Fruit fly (Drosophila melanogaster) whole organism, embryonic: Measurements from ENCODE around the gene CG10492.

Experiments used
- CG10543 ChIP-seq: fragments of 200-800 bp; sonication (Bioruptor generic); optimal IDR thresholded peaks from 3 replicates; lab custom pipeline; 2017; ENCODE audit warnings: missing biosample characterization, mild to moderate bottlenecking, missing genetic modification characterization, moderate library complexity
- CG1233 ChIP-seq: fragments of 200-800 bp; sonication (Bioruptor generic); optimal IDR thresholded peaks from 4 replicates; lab custom pipeline; 2018; ENCODE audit warnings: missing biosample characterization, mild to moderate bottlenecking, missing genetic modification characterization
- CG14441 ChIP-seq: fragments of 200-800 bp; sonication (Bioruptor generic); IDR thresholded peaks from 2 replicates; pipeline ENCODE4 v1.3.6; 2022; ENCODE audit warnings: missing biosample characterization, missing genetic modification characterization
- CG15601 ChIP-seq: fragments of 200-800 bp; sonication (Bioruptor generic); optimal IDR thresholded peaks from 3 replicates; lab custom pipeline; 2019; ENCODE audit warnings: missing biosample characterization, mild to moderate bottlenecking, missing genetic modification characterization, moderate library complexity
- CG17385 ChIP-seq: fragments of 200-800 bp; sonication (Bioruptor generic); optimal IDR thresholded peaks from 3 replicates; lab custom pipeline; 2018; ENCODE audit warnings: missing biosample characterization, mild to moderate bottlenecking, missing genetic modification characterization
- CG2889 ChIP-seq: fragments of 200-800 bp; sonication (Bioruptor generic); IDR thresholded peaks from 3 replicates; pipeline ENCODE4 v1.3.6; 2022; ENCODE audit warnings: missing biosample characterization, missing genetic modification characterization
- CG3065 ChIP-seq: fragments of 200-800 bp; sonication (Bioruptor generic); optimal IDR thresholded peaks from 2 replicates; lab custom pipeline; 2016; ENCODE audit warnings: missing biosample characterization, missing genetic modification characterization
- CG31441 ChIP-seq: fragments of 200-800 bp; sonication (Bioruptor generic); IDR thresholded peaks from 2 replicates; pipeline ENCODE4 v1.3.6; 2022; ENCODE audit warnings: missing biosample characterization, missing genetic modification characterization
- CG34224 ChIP-seq: fragments of 200-800 bp; sonication (Bioruptor generic); IDR thresholded peaks from 3 replicates; pipeline ENCODE4 v1.3.6; 2022; ENCODE audit warnings: missing biosample characterization, missing genetic modification characterization; ENCODE audit not compliant: partially characterized antibody
- CG4617 ChIP-seq: fragments of 200-800 bp; sonication (Bioruptor generic); optimal IDR thresholded peaks from 3 replicates; lab custom pipeline; 2016; ENCODE audit warnings: missing biosample characterization, missing genetic modification characterization, borderline replicate concordance
- CG6654 ChIP-seq: fragments of 200-800 bp; sonication (Bioruptor generic); optimal IDR thresholded peaks from 2 replicates; lab custom pipeline; 2017; ENCODE audit warnings: missing biosample characterization, mild to moderate bottlenecking, missing genetic modification characterization
- CG9932 ChIP-seq: fragments of 200-800 bp; sonication (Bioruptor generic); IDR thresholded peaks from 2 replicates; pipeline ENCODE4 v1.3.6; 2022; ENCODE audit warnings: missing biosample characterization, missing genetic modification characterization
- Chrac-16 ChIP-seq: fragments of 200-800 bp; sonication (Bioruptor generic); optimal IDR thresholded peaks from 3 replicates; lab custom pipeline; 2016; ENCODE audit warnings: missing biosample characterization, missing genetic modification characterization
- Dbx ChIP-seq: fragments of 200-800 bp; sonication (Bioruptor generic); IDR thresholded peaks from 3 replicates; pipeline ENCODE4 v1.3.6; 2022; ENCODE audit warnings: missing biosample characterization, missing genetic modification characterization
- Dp ChIP-seq: fragments of 200-800 bp; sonication (Bioruptor generic); optimal IDR thresholded peaks from 2 replicates; lab custom pipeline; 2018; ENCODE audit warnings: missing biosample characterization, mild to moderate bottlenecking, missing genetic modification characterization, moderate library complexity
- Eip74EF ChIP-seq, 2 experiments: fragments of 200-800 bp in 1 of 2; fragments of >200 bp in 1 of 2; sonication (Bioruptor generic) in 1 of 2; optimal IDR thresholded peaks; 2 replicates each; lab custom pipeline; 2017 to 2019; ENCODE audit warnings: missing biosample characterization in 2 of 2, missing genetic modification characterization in 2 of 2, mild to moderate bottlenecking in 1 of 2, moderate library complexity in 1 of 2
- H2.0 ChIP-seq: fragments of 200-800 bp; sonication (Bioruptor generic); IDR thresholded peaks from 2 replicates; pipeline ENCODE4 v1.3.6; 2022; ENCODE audit warnings: missing biosample characterization, missing genetic modification characterization
- Hmr ChIP-seq: fragments of 200-800 bp; sonication (Bioruptor generic); optimal IDR thresholded peaks from 3 replicates; lab custom pipeline; 2017; ENCODE audit warnings: mild to moderate bottlenecking, missing biosample characterization, missing genetic modification reagents, missing genetic modification characterization
- Hr39 ChIP-seq: fragments of >200 bp; optimal IDR thresholded peaks from 2 replicates; lab custom pipeline; 2017
- Hsf ChIP-seq: fragments of 200-800 bp; sonication (Bioruptor generic); optimal IDR thresholded peaks from 3 replicates; lab custom pipeline; 2016; ENCODE audit warnings: missing biosample characterization, missing genetic modification characterization
- Kr ChIP-seq: fragments of 200-800 bp; sonication (Bioruptor generic); optimal IDR thresholded peaks from 2 replicates; lab custom pipeline; 2017; ENCODE audit warnings: missing biosample characterization, mild to moderate bottlenecking, missing genetic modification characterization
- Lpt ChIP-seq: fragments of >200 bp; optimal IDR thresholded peaks from 2 replicates; lab custom pipeline; 2018; ENCODE audit warnings: missing biosample characterization, missing genetic modification characterization
- Nf-YB ChIP-seq: fragments of 200-800 bp; sonication (Bioruptor generic); optimal IDR thresholded peaks from 3 replicates; lab custom pipeline; 2019; ENCODE audit warnings: missing biosample characterization, mild to moderate bottlenecking, missing genetic modification characterization, moderate library complexity
- Sry-δ ChIP-seq: fragments of 200-800 bp; sonication (Bioruptor generic); optimal IDR thresholded peaks from 2 replicates; lab custom pipeline; 2016; ENCODE audit warnings: missing biosample characterization, missing genetic modification characterization
- Taf1 ChIP-seq: fragments of 200-800 bp; sonication (Bioruptor generic); IDR thresholded peaks from 2 replicates; pipeline ENCODE4 v1.3.6; 2022; ENCODE audit warnings: missing biosample characterization, missing genetic modification characterization
- al ChIP-seq: fragments of 200-800 bp; sonication (Bioruptor generic); IDR thresholded peaks from 2 replicates; pipeline ENCODE4 v1.3.6; 2022; ENCODE audit warnings: missing biosample characterization, missing genetic modification characterization
- ap ChIP-seq: fragments of 200-800 bp; sonication (Bioruptor generic); IDR thresholded peaks from 2 replicates; pipeline ENCODE4 v1.3.6; 2022; ENCODE audit warnings: missing biosample characterization, missing genetic modification characterization
- bigmax ChIP-seq: fragments of 200-800 bp; sonication (Bioruptor generic); optimal IDR thresholded peaks from 2 replicates; lab custom pipeline; 2018; ENCODE audit warnings: missing biosample characterization, mild to moderate bottlenecking, missing genetic modification characterization
- chn ChIP-seq: fragments of 200-800 bp; sonication (Bioruptor generic); optimal IDR thresholded peaks from 2 replicates; lab custom pipeline; 2016; ENCODE audit warnings: missing biosample characterization, missing genetic modification characterization
- crp ChIP-seq, 2 experiments: fragments of 200-800 bp; sonication (Bioruptor generic); optimal IDR thresholded peaks; 2 replicates in 1 of 2; 3 replicates in 1 of 2; lab custom pipeline; 2017; ENCODE audit warnings: missing biosample characterization in 2 of 2, missing genetic modification characterization in 2 of 2, mild to moderate bottlenecking in 1 of 2, moderate library complexity in 1 of 2
- dmrt11E ChIP-seq: fragments of 200-800 bp; sonication (Bioruptor generic); optimal IDR thresholded peaks from 3 replicates; lab custom pipeline; 2018; ENCODE audit warnings: missing biosample characterization, mild to moderate bottlenecking, missing genetic modification characterization, moderate library complexity
- ewg ChIP-seq: fragments of 200-800 bp; sonication (Bioruptor generic); optimal IDR thresholded peaks from 3 replicates; lab custom pipeline; 2017; ENCODE audit warnings: mild to moderate bottlenecking, missing biosample characterization, missing genetic modification reagents, missing genetic modification characterization
- eyg ChIP-seq: fragments of 200-800 bp; sonication (Bioruptor generic); optimal IDR thresholded peaks from 3 replicates; lab custom pipeline; 2016; ENCODE audit warnings: missing biosample characterization, missing genetic modification characterization
- grn ChIP-seq: fragments of 200-800 bp; sonication (Bioruptor generic); optimal IDR thresholded peaks from 3 replicates; lab custom pipeline; 2017; ENCODE audit warnings: missing biosample characterization, missing genetic modification characterization
- hkb ChIP-seq, 2 experiments: fragments of 200-800 bp in 1 of 2; fragments of >200 bp in 1 of 2; sonication (Bioruptor generic) in 1 of 2; IDR thresholded peaks in 1 of 2; optimal IDR thresholded peaks in 1 of 2; 2 replicates each; pipeline versions ENCODE4 v1.3.6 to Lab custom; 2017 to 2022; ENCODE audit warnings: missing biosample characterization in 1 of 2, missing genetic modification characterization in 1 of 2
- ind ChIP-seq: fragments of 200-800 bp; sonication (Bioruptor generic); optimal IDR thresholded peaks from 3 replicates; lab custom pipeline; 2016; ENCODE audit warnings: missing biosample characterization, missing genetic modification characterization
- onecut ChIP-seq: fragments of 200-800 bp; sonication (Bioruptor generic); IDR thresholded peaks from 2 replicates; pipeline ENCODE4 v1.3.6; 2022; ENCODE audit warnings: missing biosample characterization, missing genetic modification characterization
- pho ChIP-seq: fragments of 200-800 bp; sonication (Bioruptor generic); optimal IDR thresholded peaks from 2 replicates; lab custom pipeline; 2016; ENCODE audit warnings: missing biosample characterization, missing genetic modification characterization
- pros ChIP-seq: fragments of 200-800 bp; sonication (Bioruptor generic); optimal IDR thresholded peaks from 3 replicates; lab custom pipeline; 2019; ENCODE audit warnings: missing biosample characterization, mild to moderate bottlenecking, missing genetic modification characterization, moderate library complexity
- pum ChIP-seq: fragments of 200-800 bp; sonication (Bioruptor generic); optimal IDR thresholded peaks from 2 replicates; lab custom pipeline; 2016; ENCODE audit warnings: missing biosample characterization, missing genetic modification characterization
- salm ChIP-seq: fragments of 200-800 bp; sonication (Bioruptor generic); optimal IDR thresholded peaks from 2 replicates; lab custom pipeline; 2018; ENCODE audit warnings: missing biosample characterization, mild to moderate bottlenecking, missing genetic modification characterization
- sd ChIP-seq: fragments of 200-800 bp; sonication (Bioruptor generic); optimal IDR thresholded peaks from 3 replicates; lab custom pipeline; 2018; ENCODE audit warnings: missing biosample characterization, mild to moderate bottlenecking, missing genetic modification characterization, moderate library complexity
- shn ChIP-seq: fragments of 200-800 bp; sonication (Bioruptor generic); optimal IDR thresholded peaks from 3 replicates; lab custom pipeline; 2016; ENCODE audit warnings: missing biosample characterization, missing genetic modification characterization
- tin ChIP-seq: fragments of 200-800 bp; sonication (Bioruptor generic); optimal IDR thresholded peaks from 3 replicates; lab custom pipeline; 2016; ENCODE audit warnings: missing biosample characterization, missing genetic modification characterization
- tio ChIP-seq: fragments of 200-800 bp; sonication (Bioruptor generic); optimal IDR thresholded peaks from 2 replicates; lab custom pipeline; 2017; ENCODE audit warnings: missing biosample characterization, missing genetic modification characterization, inconsistent platforms
- tll ChIP-seq, 2 experiments: fragments of 200-800 bp in 1 of 2; fragments of >200 bp in 1 of 2; sonication (Bioruptor generic) in 1 of 2; optimal IDR thresholded peaks; 2 replicates each; lab custom pipeline; 2017 to 2019; ENCODE audit warnings: missing biosample characterization in 2 of 2, missing genetic modification characterization in 2 of 2, mild to moderate bottlenecking in 1 of 2, moderate library complexity in 1 of 2
- tna ChIP-seq: fragments of 200-800 bp; sonication (Bioruptor generic); IDR thresholded peaks from 2 replicates; pipeline ENCODE4 v1.3.6; 2022; ENCODE audit warnings: missing biosample characterization, missing genetic modification characterization; ENCODE audit not compliant: partially characterized antibody
- ttk ChIP-seq: fragments of 200-800 bp; sonication (Bioruptor generic); IDR thresholded peaks from 2 replicates; pipeline ENCODE4 v2.1.2; 2022; ENCODE audit warnings: missing biosample characterization, missing genetic modification characterization
- zfh1 ChIP-seq: fragments of 200-800 bp; sonication (Bioruptor generic); IDR thresholded peaks from 3 replicates; pipeline ENCODE4 v1.3.6; 2022; ENCODE audit warnings: missing biosample characterization, missing genetic modification characterization

Gene CG10492

DNA sequence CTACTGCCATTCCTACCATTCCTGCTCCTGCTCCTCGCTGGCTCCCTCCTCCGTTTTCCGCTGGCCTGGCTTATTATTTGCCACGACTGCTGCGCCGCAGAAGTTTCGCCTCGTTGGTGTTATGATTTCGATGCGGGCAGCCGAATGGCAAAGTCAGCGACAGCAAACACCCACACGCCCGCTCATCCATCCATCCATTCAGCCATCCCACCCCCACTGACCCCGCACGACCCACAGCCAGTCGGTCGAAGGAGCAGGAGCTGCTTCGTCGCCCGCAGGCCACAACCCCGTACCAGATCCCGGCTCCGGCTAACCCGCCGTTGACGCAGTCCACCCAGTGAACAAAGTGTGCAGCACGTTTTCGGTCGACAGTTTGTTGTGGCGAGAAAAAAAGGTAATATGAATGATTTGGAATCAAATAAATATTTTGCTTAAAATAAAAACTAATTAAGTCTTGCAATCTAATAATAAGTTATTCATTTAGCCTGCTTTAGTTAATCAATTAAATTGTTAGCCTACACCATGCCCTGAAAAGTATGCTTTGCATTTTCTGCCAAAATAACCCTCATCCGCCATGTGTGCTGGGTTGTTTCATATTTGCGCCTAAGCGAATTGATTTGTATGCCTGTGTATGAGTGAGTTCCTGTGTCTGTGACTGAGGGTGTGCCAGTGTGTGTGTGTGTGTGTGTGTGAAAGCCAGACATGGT, 27.2 kb upstream of the CG10492 start (continued):
- TF ChIP-seq Hmr (peak; percentile 85), CG34224 (no peak), ttk (GFP tag; lab: Robert Waterston, UW) (no peak), Eip74EF (GFP tag; optimal IDR thresholded peaks at IDR 0.05; lab: Kevin White, UChicago) (peak in 1 of 2 experiments; percentile 28), CG17385 (GFP tag; lab: Kevin White, UChicago) (peak; percentile 56), CG15601 (tag; lab: Kevin White, UChicago) (peak; percentile 15), tll (GFP tag; optimal IDR thresholded peaks at IDR 0.05; lab: Kevin White, UChicago) (no peak), tio (GFP tag; lab: Kevin White, UChicago) (no peak), Kr (GFP tag; lab: Kevin White, UChicago) (no peak), zfh1 (GFP tag; lab: Robert Waterston, UW) (no peak), CG2889 (GFP tag; lab: Robert Waterston, UW) (no peak), Sry-δ (GFP tag; lab: Kevin White, UChicago) (no peak), pho (GFP tag; lab: Kevin White, UChicago) (peak; percentile 34), tna (GFP tag; lab: Robert Waterston, UW) (no peak), ewg (GFP tag; lab: Kevin White, UChicago) (peak; percentile 25), chn (GFP tag; lab: Kevin White, UChicago) (no peak), CG31441 (GFP tag; lab: Robert Waterston, UW) (peak; percentile 64), ind (GFP tag; lab: Kevin White, UChicago) (peak; percentile 34), shn (GFP tag; lab: Kevin White, UChicago) (no peak), salm (tag; lab: Kevin White, UChicago) (peak; percentile 11), CG10543 (peak; percentile 64), al (GFP tag; lab: Robert Waterston, UW) (peak; percentile 18; the same call in 1 of the 2 replicates), Chrac-16 (GFP tag; lab: Kevin White, UChicago) (peak; percentile 23), sd (tag; lab: Kevin White, UChicago) (no peak), CG4617 (GFP tag; lab: Kevin White, UChicago) (no peak), Dp (GFP tag; lab: Kevin White, UChicago) (no peak), Taf1 (GFP tag; lab: Robert Waterston, UW) (no peak), onecut (GFP tag; lab: Robert Waterston, UW) (peak; percentile 33; the same call in 1 of the 2 replicates), pros (GFP tag; lab: Kevin White, UChicago) (no peak), CG3065 (no peak), H2.0 (GFP tag; lab: Robert Waterston, UW) (no peak), CG14441 (GFP tag; lab: Robert Waterston, UW) (0 out of 2 replicates have a peak, but pooled peaks have one; percentile 18), Nf-YB (GFP tag; lab: Kevin White, UChicago) (peak; percentile 14), hkb (optimal IDR thresholded peaks at IDR 0.05; lab: Kevin White, UChicago) (no peak), hkb (GFP tag; IDR thresholded peaks at IDR 0.05; lab: Robert Waterston, UW) (peak; percentile 49; the same call in 1 of the 2 replicates), CG1233 (GFP tag; lab: Kevin White, UChicago) (peak; percentile 53), CG9932 (peak; percentile 38; the same call in 1 of the 2 replicates), ap (GFP tag; lab: Robert Waterston, UW) (no peak), crp (GFP tag; optimal IDR thresholded peaks at IDR 0.05; lab: Kevin White, UChicago) (no peak), tin (GFP tag; lab: Kevin White, UChicago) (no peak), grn (GFP tag; lab: Kevin White, UChicago) (no peak), pum (GFP tag; lab: Kevin White, UChicago) (no peak), Dbx (no peak), Hsf (GFP tag; lab: Kevin White, UChicago) (peak; percentile 40), dmrt11E (tag; lab: Kevin White, UChicago) (no peak), bigmax (GFP tag; lab: Kevin White, UChicago) (no peak), CG6654 (GFP tag; lab: Kevin White, UChicago) (no peak), Lpt (GFP tag; lab: Kevin White, UChicago) (no peak), eyg (GFP tag; lab: Kevin White, UChicago) (peak; percentile 11), Hr39 (no peak)
